Fruit fly (Drosophila melanogaster) whole organism, embryonic: ENCODE results near the gene Nup37.

Experiments
- Aef1 ChIP-seq: fragments of 200-800 bp; sonication (Bioruptor generic); IDR thresholded peaks from 3 replicates; pipeline ENCODE4 v1.3.6; 2022; ENCODE audit warnings: missing biosample characterization, missing genetic modification characterization
- Atf3 ChIP-seq: fragments of 200-800 bp; sonication (Bioruptor generic); optimal IDR thresholded peaks from 3 replicates; lab custom pipeline; 2016; ENCODE audit warnings: missing biosample characterization, missing genetic modification characterization
- B-H1 ChIP-seq: fragments of 200-800 bp; sonication (Bioruptor generic); IDR thresholded peaks from 3 replicates; pipeline ENCODE4 v1.3.6; 2022; ENCODE audit warnings: missing biosample characterization, missing genetic modification characterization
- Bteb2 ChIP-seq: fragments of 200-800 bp; sonication (Bioruptor generic); optimal IDR thresholded peaks from 2 replicates; lab custom pipeline; 2016; ENCODE audit warnings: missing biosample characterization, missing genetic modification characterization
- C15 ChIP-seq: fragments of 200-800 bp; sonication (Bioruptor generic); IDR thresholded peaks from 3 replicates; pipeline ENCODE4 v1.3.6; 2022; ENCODE audit warnings: missing biosample characterization, missing genetic modification characterization
- CG1024 ChIP-seq: fragments of 200-800 bp; sonication (Bioruptor generic); IDR thresholded peaks from 2 replicates; pipeline ENCODE4 v1.3.6; 2022; ENCODE audit warnings: missing biosample characterization, missing genetic modification characterization
- CG10321 ChIP-seq: fragments of 200-800 bp; sonication (Bioruptor generic); IDR thresholded peaks from 2 replicates; pipeline ENCODE4 v1.3.6; 2022; ENCODE audit warnings: missing biosample characterization, missing genetic modification characterization
- CG10654 ChIP-seq: fragments of 200-800 bp; sonication (Bioruptor generic); optimal IDR thresholded peaks from 2 replicates; lab custom pipeline; 2016; ENCODE audit warnings: missing biosample characterization, missing genetic modification characterization
- CG11085 ChIP-seq: fragments of 200-800 bp; sonication (Bioruptor generic); IDR thresholded peaks from 2 replicates; pipeline ENCODE4 v1.3.6; 2022; ENCODE audit warnings: missing biosample characterization, missing genetic modification characterization
- CG11247 ChIP-seq: fragments of 200-800 bp; sonication (Bioruptor generic); IDR thresholded peaks from 2 replicates; pipeline ENCODE4 v1.3.6; 2022; ENCODE audit warnings: missing biosample characterization, missing genetic modification characterization
- CG12744 ChIP-seq: fragments of 200-800 bp; sonication (Bioruptor generic); optimal IDR thresholded peaks from 2 replicates; lab custom pipeline; 2016; ENCODE audit warnings: missing biosample characterization, missing genetic modification characterization
- CG15601 ChIP-seq: fragments of 200-800 bp; sonication (Bioruptor generic); optimal IDR thresholded peaks from 3 replicates; lab custom pipeline; 2019; ENCODE audit warnings: missing biosample characterization, mild to moderate bottlenecking, missing genetic modification characterization, moderate library complexity
- CG17186 ChIP-seq: fragments of 200-800 bp; sonication (Bioruptor generic); optimal IDR thresholded peaks from 3 replicates; lab custom pipeline; 2017; ENCODE audit warnings: missing biosample characterization, missing genetic modification reagents, missing genetic modification characterization
- CG17612 ChIP-seq: fragments of 200-800 bp; sonication (Bioruptor generic); IDR thresholded peaks from 2 replicates; pipeline ENCODE4 v1.3.6; 2022; ENCODE audit warnings: missing biosample characterization, missing genetic modification characterization
- CG18262 ChIP-seq: fragments of 200-800 bp; optimal IDR thresholded peaks from 3 replicates; lab custom pipeline; 2019; ENCODE audit warnings: missing biosample characterization, mild to moderate bottlenecking, missing genetic modification characterization, moderate library complexity
- CG2116 ChIP-seq: fragments of 200-800 bp; sonication (Bioruptor generic); optimal IDR thresholded peaks from 3 replicates; lab custom pipeline; 2018; ENCODE audit warnings: missing biosample characterization, mild to moderate bottlenecking, missing genetic modification characterization
- CG2129 ChIP-seq: fragments of 200-800 bp; sonication (Bioruptor generic); IDR thresholded peaks from 2 replicates; pipeline ENCODE4 v1.3.6; 2022; ENCODE audit warnings: missing biosample characterization, missing genetic modification characterization; ENCODE audit not compliant: partially characterized antibody
- CG2202 ChIP-seq: fragments of 200-800 bp; sonication (Bioruptor generic); optimal IDR thresholded peaks from 2 replicates; lab custom pipeline; 2018; ENCODE audit warnings: missing biosample characterization, mild to moderate bottlenecking, missing genetic modification characterization
- CG31388 ChIP-seq: fragments of 200-800 bp; sonication (Bioruptor generic); optimal IDR thresholded peaks from 2 replicates; lab custom pipeline; 2016; ENCODE audit warnings: missing biosample characterization, missing genetic modification characterization
- CG3163 ChIP-seq: fragments of 200-800 bp; sonication (Bioruptor generic); optimal IDR thresholded peaks from 3 replicates; lab custom pipeline; 2016; ENCODE audit warnings: missing biosample characterization, missing genetic modification characterization
- CG4282 ChIP-seq: fragments of 200-800 bp; sonication (Bioruptor generic); optimal IDR thresholded peaks from 2 replicates; lab custom pipeline; 2016; ENCODE audit warnings: missing biosample characterization, missing genetic modification characterization
- CG5180 ChIP-seq: fragments of 200-800 bp; sonication (Bioruptor generic); optimal IDR thresholded peaks from 3 replicates; lab custom pipeline; 2017; ENCODE audit warnings: missing biosample characterization, missing genetic modification characterization, mild to moderate bottlenecking, moderate library complexity, missing genetic modification reagents
- CG5245 ChIP-seq: fragments of 200-800 bp; sonication (Bioruptor generic); optimal IDR thresholded peaks from 3 replicates; lab custom pipeline; 2016; ENCODE audit warnings: missing biosample characterization, missing genetic modification characterization
- CG8924 ChIP-seq: fragments of 200-800 bp; optimal IDR thresholded peaks from 3 replicates; lab custom pipeline; 2019; ENCODE audit warnings: missing biosample characterization, mild to moderate bottlenecking, missing genetic modification characterization, moderate library complexity
- CrebB ChIP-seq: fragments of 200-800 bp; sonication (Bioruptor generic); optimal IDR thresholded peaks from 3 replicates; lab custom pipeline; 2018; ENCODE audit warnings: missing biosample characterization, mild to moderate bottlenecking, missing genetic modification characterization
- ERR ChIP-seq: fragments of 200-800 bp; sonication (Bioruptor generic); optimal IDR thresholded peaks from 2 replicates; lab custom pipeline; 2016; ENCODE audit warnings: missing biosample characterization, missing genetic modification characterization
- MBD-R2 ChIP-seq: fragments of 200-800 bp; sonication (Bioruptor generic); IDR thresholded peaks from 2 replicates; pipeline ENCODE4 v1.3.6; 2022; ENCODE audit warnings: missing biosample characterization, missing genetic modification characterization
- Nf-YC ChIP-seq: fragments of 200-800 bp; optimal IDR thresholded peaks from 3 replicates; lab custom pipeline; 2019; ENCODE audit warnings: missing biosample characterization, mild to moderate bottlenecking, missing genetic modification characterization, moderate library complexity
- Ravus ChIP-seq: fragments of 200-800 bp; sonication (Bioruptor generic); IDR thresholded peaks from 2 replicates; pipeline ENCODE4 v1.3.6; 2022; ENCODE audit warnings: missing biosample characterization, missing genetic modification characterization
- Sry-δ ChIP-seq: fragments of 200-800 bp; sonication (Bioruptor generic); optimal IDR thresholded peaks from 2 replicates; lab custom pipeline; 2016; ENCODE audit warnings: missing biosample characterization, missing genetic modification characterization
- ase ChIP-seq: fragments of 200-800 bp; sonication (Bioruptor generic); IDR thresholded peaks from 3 replicates; pipeline ENCODE4 v1.3.6; 2022; ENCODE audit warnings: missing biosample characterization, missing genetic modification characterization
- bab2 ChIP-seq: fragments of 200-800 bp; sonication (Bioruptor generic); optimal IDR thresholded peaks from 2 replicates; lab custom pipeline; 2016; ENCODE audit warnings: missing biosample characterization, missing genetic modification characterization
- bsh ChIP-seq, 2 experiments: fragments of 200-800 bp; sonication (Bioruptor generic); optimal IDR thresholded peaks; 2 replicates each; lab custom pipeline; 2017 to 2018; ENCODE audit warnings: mild to moderate bottlenecking in 2 of 2, missing biosample characterization in 2 of 2, missing genetic modification characterization in 2 of 2, moderate library complexity in 1 of 2
- chinmo ChIP-seq: fragments of 200-800 bp; sonication (Bioruptor generic); IDR thresholded peaks from 4 replicates; pipeline ENCODE4 v1.3.6; 2022; ENCODE audit warnings: missing biosample characterization, missing genetic modification characterization; ENCODE audit not compliant: partially characterized antibody
- chn ChIP-seq: fragments of 200-800 bp; sonication (Bioruptor generic); optimal IDR thresholded peaks from 2 replicates; lab custom pipeline; 2016; ENCODE audit warnings: missing biosample characterization, missing genetic modification characterization
- ci ChIP-seq: fragments of 200-800 bp; sonication (Bioruptor generic); IDR thresholded peaks from 3 replicates; pipeline ENCODE4 v1.3.6; 2022; ENCODE audit warnings: missing biosample characterization, missing genetic modification characterization
- cwo ChIP-seq: fragments of 200-800 bp; sonication (Bioruptor generic); optimal IDR thresholded peaks from 3 replicates; lab custom pipeline; 2017; ENCODE audit warnings: missing biosample characterization, missing genetic modification characterization, mild to moderate bottlenecking, moderate library complexity, missing genetic modification reagents
- da ChIP-seq: fragments of 200-800 bp; sonication (Bioruptor generic); optimal IDR thresholded peaks from 2 replicates; lab custom pipeline; 2016; ENCODE audit warnings: missing biosample characterization, missing genetic modification characterization
- dpn ChIP-seq, 2 experiments: fragments of 200-800 bp; sonication (Bioruptor generic); optimal IDR thresholded peaks; 3 replicates each; lab custom pipeline; 2016; ENCODE audit warnings: missing biosample characterization in 2 of 2, missing genetic modification characterization in 2 of 2
- dysf ChIP-seq: fragments of 200-800 bp; sonication (Bioruptor generic); IDR thresholded peaks from 3 replicates; pipeline ENCODE4 v1.3.6; 2022; ENCODE audit warnings: missing biosample characterization, missing genetic modification characterization
- emc ChIP-seq: fragments of 200-800 bp; sonication (Bioruptor generic); optimal IDR thresholded peaks from 2 replicates; lab custom pipeline; 2016; ENCODE audit warnings: missing biosample characterization, missing genetic modification characterization
- h ChIP-seq: fragments of >200 bp; optimal IDR thresholded peaks from 2 replicates; lab custom pipeline; 2017
- ham ChIP-seq: fragments of 200-800 bp; sonication (Bioruptor generic); IDR thresholded peaks from 2 replicates; pipeline ENCODE4 v1.3.6; 2022; ENCODE audit warnings: missing biosample characterization, missing genetic modification characterization
- onecut ChIP-seq: fragments of 200-800 bp; sonication (Bioruptor generic); IDR thresholded peaks from 2 replicates; pipeline ENCODE4 v1.3.6; 2022; ENCODE audit warnings: missing biosample characterization, missing genetic modification characterization
- org-1 ChIP-seq: fragments of 200-800 bp; sonication (Bioruptor generic); optimal IDR thresholded peaks from 2 replicates; lab custom pipeline; 2017; ENCODE audit warnings: missing biosample characterization, missing genetic modification characterization
- p53 ChIP-seq: fragments of 200-800 bp; sonication (Bioruptor generic); optimal IDR thresholded peaks from 2 replicates; lab custom pipeline; 2016; ENCODE audit warnings: missing biosample characterization, missing genetic modification characterization
- peb ChIP-seq: fragments of 200-800 bp; sonication (Bioruptor generic); IDR thresholded peaks from 2 replicates; pipeline ENCODE4 v1.3.6; 2022; ENCODE audit warnings: missing biosample characterization, missing genetic modification characterization
- scrt ChIP-seq: fragments of 200-800 bp; sonication (Bioruptor generic); optimal IDR thresholded peaks from 2 replicates; lab custom pipeline; 2018; ENCODE audit warnings: missing biosample characterization, mild to moderate bottlenecking, missing genetic modification characterization, moderate library complexity
- stc ChIP-seq: fragments of 200-800 bp; sonication (Bioruptor generic); IDR thresholded peaks from 2 replicates; pipeline ENCODE4 v1.3.6; 2022; ENCODE audit warnings: missing biosample characterization, missing genetic modification characterization
- toy ChIP-seq: fragments of 200-800 bp; sonication (Bioruptor generic); IDR thresholded peaks from 2 replicates; pipeline ENCODE4 v1.3.6; 2022; ENCODE audit warnings: missing biosample characterization, missing genetic modification characterization
- twi ChIP-seq: fragments of 200-800 bp; optimal IDR thresholded peaks from 2 replicates; lab custom pipeline; 2019; ENCODE audit warnings: missing biosample characterization, mild to moderate bottlenecking, missing genetic modification characterization, moderate library complexity
- unpg ChIP-seq: fragments of 200-800 bp; sonication (Bioruptor generic); optimal IDR thresholded peaks from 3 replicates; lab custom pipeline; 2018; ENCODE audit warnings: missing biosample characterization, mild to moderate bottlenecking, missing genetic modification characterization, moderate library complexity

The Nup37 gene

DNA sequence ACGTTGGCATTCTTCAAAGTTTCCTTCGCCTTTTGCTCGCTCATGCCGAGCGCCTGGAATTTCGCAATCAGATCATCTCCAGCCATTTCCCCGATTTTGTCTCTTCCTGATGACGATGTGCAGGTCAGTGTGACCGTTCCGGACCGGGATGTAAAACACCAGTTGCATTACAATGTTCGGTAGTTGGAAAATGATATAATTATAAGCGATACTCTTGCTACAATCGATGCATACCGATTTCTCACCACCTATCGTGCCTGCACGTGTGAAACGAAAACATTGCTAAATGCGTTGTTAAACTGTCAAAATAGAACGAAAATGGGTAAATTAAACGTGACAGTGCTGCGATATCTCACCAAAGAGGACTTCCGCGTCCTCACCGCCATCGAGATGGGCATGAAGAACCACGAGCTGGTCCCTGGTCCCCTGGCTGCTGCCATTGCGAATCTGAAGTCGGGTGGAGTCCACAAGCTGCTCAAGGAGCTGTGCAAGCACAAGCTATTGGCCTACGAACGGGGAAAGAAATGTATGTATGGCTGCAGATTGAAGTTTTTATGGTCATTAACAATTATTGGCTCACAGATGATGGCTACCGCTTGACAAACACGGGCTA is 18.2 kb downstream of the Nup37 start, which contains the start of the genes GlnRS and RIOK2 (continued):
- TF ChIP-seq C15 (no peak), bab2 (GFP tag; lab: Kevin White, UChicago) (no peak), CG5245 (no peak), peb (GFP tag; lab: Robert Waterston, UW) (no peak), Atf3 (peak; percentile 5), CG1024 (GFP tag; lab: Robert Waterston, UW) (peak; percentile 88), cwo (peak; percentile 96), Aef1 (no peak), ase (GFP tag; lab: Robert Waterston, UW) (no peak), CG10654 (GFP tag; lab: Kevin White, UChicago) (no peak), ham (GFP tag; lab: Robert Waterston, UW) (no peak), dpn (GFP tag; optimal IDR thresholded peaks at IDR 0.05; lab: Kevin White, UChicago) (peak in 1 of 2 experiments; percentile 18), chn (GFP tag; lab: Kevin White, UChicago) (no peak), Ravus (no peak), toy (GFP tag; lab: Robert Waterston, UW) (no peak), CG18262 (tag; lab: Kevin White, UChicago) (no peak), dysf (GFP tag; lab: Robert Waterston, UW) (no peak), scrt (peak; percentile 95), unpg (GFP tag; lab: Kevin White, UChicago) (no peak), ERR (peak; percentile 35), CG11085 (GFP tag; lab: Robert Waterston, UW) (no peak), Bteb2 (GFP tag; lab: Kevin White, UChicago) (no peak), bsh (GFP tag; optimal IDR thresholded peaks at IDR 0.05; lab: Kevin White, UChicago) (no peak), CG5180 (no peak), CG17612 (no peak), da (no peak), ci (GFP tag; lab: Robert Waterston, UW) (no peak; the same call in 2 of the 3 replicates), CG17186 (peak; percentile 77), CG2129 (peak; percentile 87), CG12744 (GFP tag; lab: Kevin White, UChicago) (no peak), h (no peak), chinmo (GFP tag; lab: Robert Waterston, UW) (peak; percentile 100), twi (peak; percentile 28), CG4282 (GFP tag; lab: Kevin White, UChicago) (no peak), stc (GFP tag; lab: Robert Waterston, UW) (no peak), CG2202 (tag; lab: Kevin White, UChicago) (no peak), p53 (GFP tag; lab: Kevin White, UChicago) (peak; percentile 32), B-H1 (no peak), CG3163 (no peak), CG8924 (tag; lab: Kevin White, UChicago) (no peak), CG10321 (GFP tag; lab: Robert Waterston, UW) (no peak), MBD-R2 (GFP tag; lab: Robert Waterston, UW) (peak; percentile 98), CG11247 (GFP tag; lab: Robert Waterston, UW) (no peak), CG2116 (GFP tag; lab: Kevin White, UChicago) (peak; percentile 85), CrebB (tag; lab: Kevin White, UChicago) (peak; percentile 11), onecut (GFP tag; lab: Robert Waterston, UW) (no peak), Nf-YC (tag; lab: Kevin White, UChicago) (no peak), CG31388 (GFP tag; lab: Kevin White, UChicago) (no peak), emc (GFP tag; lab: Kevin White, UChicago) (no peak), CG15601 (tag; lab: Kevin White, UChicago) (no peak), org-1 (GFP tag; lab: Kevin White, UChicago) (no peak), Sry-δ (GFP tag; lab: Kevin White, UChicago) (peak; percentile 84)
